Fruit fly (Drosophila melanogaster): Measurements from ENCODE around the gene CG32500.

DNA sequence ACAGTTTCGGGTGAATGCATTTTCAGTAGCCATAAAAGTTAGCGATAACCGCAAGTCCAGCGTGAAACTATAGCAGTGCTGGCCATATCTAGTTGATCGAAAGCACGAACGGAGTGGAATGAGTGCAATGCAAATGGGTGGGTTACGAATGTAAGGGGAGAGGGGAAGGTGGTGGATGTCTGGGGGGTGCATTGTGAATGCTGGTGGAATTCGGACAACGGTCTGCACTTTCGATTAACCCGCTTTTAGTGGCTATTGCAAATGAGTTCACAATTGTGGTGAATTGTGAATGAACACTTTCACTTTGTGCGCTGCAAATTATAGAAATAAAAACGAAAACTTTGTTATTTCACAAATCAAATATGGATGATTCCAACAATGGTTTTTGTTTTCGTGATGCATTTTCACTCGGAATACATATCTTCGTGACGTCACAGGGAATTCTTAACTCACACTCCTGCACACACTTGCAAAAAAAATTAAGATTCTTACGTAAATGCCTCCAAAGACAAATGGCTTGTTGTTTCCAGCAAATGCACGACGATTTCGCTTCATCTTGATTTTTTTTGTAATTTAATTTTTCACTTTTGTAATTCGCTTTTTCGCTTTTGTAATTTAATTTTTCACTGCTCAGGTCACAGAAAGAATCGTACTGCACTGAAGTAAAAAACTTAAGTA, 6.1 kb upstream of the CG32500 start, which contains the start of gene DIP1:
- TF ChIP-seq Dll (optimal IDR thresholded peaks at IDR 0.05) (no peak), CG8478 (optimal IDR thresholded peaks at IDR 0.05) (no peak), usp (GFP tag; optimal IDR thresholded peaks at IDR 0.05) (no peak)

Measured in whole organism.